Fruit fly (Drosophila melanogaster) whole organism: ENCODE data around the gene nej.

Source experiments
- CG8478 ChIP-seq: fragments of >200 bp; optimal IDR thresholded peaks from 2 replicates; lab custom pipeline; 2018; ENCODE audit warnings: inconsistent platforms
- Dll ChIP-seq: fragments of >200 bp; optimal IDR thresholded peaks from 2 replicates; lab custom pipeline; 2017
- EcR ChIP-seq, 2 experiments: fragments of >200 bp; optimal IDR thresholded peaks; 2 replicates each; lab custom pipeline; 2017; ENCODE audit warnings: missing biosample characterization in 2 of 2, missing genetic modification characterization in 2 of 2, missing genetic modification reagents in 2 of 2
- pan ChIP-seq: fragments of >200 bp; optimal IDR thresholded peaks from 2 replicates; lab custom pipeline; 2017
- psq ChIP-seq: fragments of >200 bp; optimal IDR thresholded peaks from 2 replicates; lab custom pipeline; 2017
- usp ChIP-seq: fragments of >200 bp; optimal IDR thresholded peaks from 2 replicates; lab custom pipeline; 2017; ENCODE audit warnings: missing biosample characterization, missing genetic modification characterization, mixed read lengths

The nej gene

DNA sequence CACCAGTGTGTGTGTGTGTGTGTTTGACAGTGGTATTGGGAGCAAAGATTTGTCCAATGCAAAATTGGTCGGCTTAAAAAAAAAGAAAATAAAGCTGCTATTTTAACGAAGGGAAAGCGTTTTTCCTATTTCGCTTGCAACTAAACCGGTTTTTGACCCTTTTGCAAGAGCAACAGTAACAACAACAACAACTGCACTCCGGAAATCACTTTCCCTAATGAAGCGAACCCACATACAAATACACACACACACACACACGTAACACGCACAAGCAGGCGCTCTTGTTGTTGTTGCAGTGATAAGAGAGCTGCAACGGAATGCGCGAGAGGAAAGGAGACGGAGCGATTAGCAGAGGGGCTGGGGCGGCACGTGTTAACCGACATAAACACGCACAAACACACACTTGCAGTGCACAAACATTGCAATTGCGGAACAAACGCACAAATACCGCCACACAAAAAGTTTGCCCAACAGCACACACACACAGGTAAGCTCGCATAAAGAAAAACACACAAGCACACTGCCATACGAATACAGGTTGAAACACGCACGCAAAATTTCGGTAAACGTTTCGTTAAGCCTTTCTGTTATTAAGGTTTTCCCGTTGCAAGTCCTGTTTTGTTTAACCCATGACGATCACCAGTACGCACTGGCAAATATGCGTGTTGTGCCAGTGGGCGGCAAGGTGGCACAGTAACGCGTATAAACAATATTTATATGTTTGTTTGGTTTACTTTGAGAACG is 28.6 kb downstream of the nej start:
- TF ChIP-seq CG8478 (peak; percentile 69), pan (lab: Kevin White, UChicago) (no peak), psq (no peak), EcR (GFP tag; optimal IDR thresholded peaks at IDR 0.05; lab: Kevin White, UChicago) (peak in 1 of 2 experiments; percentile 36), Dll (lab: Kevin White, UChicago) (no peak)

DNA sequence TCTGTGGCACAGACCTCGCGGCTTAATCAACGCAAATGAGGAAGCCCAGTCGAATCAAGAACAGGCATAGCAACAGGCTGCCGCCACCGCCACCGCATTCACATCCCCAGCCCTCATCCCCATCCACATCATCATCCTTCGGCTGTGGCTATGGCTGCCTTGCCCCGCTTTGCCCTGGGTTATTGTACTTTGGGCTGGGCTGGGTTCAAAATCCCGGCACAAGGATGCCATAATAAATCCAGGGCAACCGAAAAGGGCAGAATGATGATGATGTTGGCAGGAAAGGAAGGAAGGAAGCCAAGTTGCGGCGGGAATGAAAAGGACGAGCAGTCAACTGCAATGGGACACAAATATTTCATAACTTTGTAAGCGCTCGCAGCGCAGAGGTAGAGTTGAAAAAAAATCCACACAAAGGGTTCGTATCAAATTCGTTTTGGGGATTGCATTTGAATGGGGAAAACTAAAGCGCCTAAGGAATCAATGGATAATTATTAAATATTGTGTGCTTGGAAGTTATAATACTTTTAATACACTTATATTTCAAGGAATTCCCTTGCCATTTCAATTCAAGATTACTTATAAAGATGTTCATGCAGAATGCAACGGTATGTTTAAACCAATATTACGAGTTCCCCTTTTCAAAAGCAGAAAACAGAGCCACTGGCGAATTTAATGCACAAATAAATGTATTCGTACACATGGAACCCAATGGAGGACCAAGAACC is 30.7 kb downstream of the nej start:
- TF ChIP-seq pan (lab: Kevin White, UChicago) (no peak), usp (GFP tag; lab: Kevin White, UChicago) (no peak), CG8478 (no peak), Dll (lab: Kevin White, UChicago) (no peak), EcR (GFP tag; optimal IDR thresholded peaks at IDR 0.05; lab: Kevin White, UChicago) (no peak), psq (no peak)

DNA sequence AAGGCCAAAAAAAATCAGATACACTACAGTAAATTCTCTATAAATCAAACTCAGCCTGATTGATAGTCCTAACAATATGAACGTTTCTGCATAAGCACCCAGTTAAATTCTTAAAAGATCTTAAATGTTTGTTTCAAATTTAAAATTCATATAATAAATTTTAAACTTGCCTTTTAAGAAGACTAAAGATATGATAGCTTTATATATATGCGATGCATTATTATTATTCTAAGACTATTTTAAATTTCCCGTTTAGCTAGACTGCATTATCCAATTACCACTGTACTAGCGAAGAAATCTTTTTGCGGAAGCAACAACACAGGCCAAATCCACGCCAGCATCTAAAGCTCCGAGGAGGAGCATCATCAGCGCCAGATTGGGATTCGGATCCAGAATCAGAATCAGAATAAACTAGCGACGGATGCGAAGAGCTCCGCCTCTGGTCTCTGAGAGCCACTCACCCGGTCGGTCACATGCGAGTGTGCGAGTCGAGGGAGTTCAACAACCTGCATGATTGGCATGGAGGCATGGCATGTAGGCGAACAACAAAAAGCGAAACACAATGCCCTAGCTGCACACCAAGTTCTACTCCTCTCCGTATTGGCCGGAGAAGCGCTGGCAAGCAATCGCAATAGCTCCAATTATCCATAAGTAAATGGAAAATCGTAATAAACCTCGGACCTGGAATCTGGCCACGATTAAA is 32.7 kb downstream of the nej start:
- TF ChIP-seq Dll (lab: Kevin White, UChicago) (no peak), EcR (GFP tag; optimal IDR thresholded peaks at IDR 0.05; lab: Kevin White, UChicago) (peak; percentile 31 to 80)

DNA sequence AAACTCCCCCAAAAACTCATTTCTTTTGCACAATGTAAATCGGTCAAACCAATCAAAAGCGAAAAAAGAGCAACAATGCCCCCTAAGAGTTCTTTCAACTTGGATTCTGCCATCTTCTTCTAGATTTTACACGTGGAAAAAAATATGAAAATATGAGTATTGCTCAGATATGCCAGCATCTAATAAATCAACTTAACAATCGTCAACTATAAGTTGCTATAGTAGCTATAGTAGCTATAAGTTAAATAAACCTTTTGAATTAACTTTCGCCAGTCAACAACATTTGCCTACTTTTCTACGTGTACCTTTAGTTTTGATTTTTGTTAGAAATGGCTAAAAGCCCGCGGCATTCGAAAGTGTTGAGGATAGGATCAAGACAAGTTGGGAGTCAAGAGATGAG is 33.6 kb downstream of the nej start:
- TF ChIP-seq usp (GFP tag; lab: Kevin White, UChicago) (no peak), pan (lab: Kevin White, UChicago) (no peak), psq (no peak), EcR (GFP tag; optimal IDR thresholded peaks at IDR 0.05; lab: Kevin White, UChicago) (no peak), Dll (lab: Kevin White, UChicago) (no peak), CG8478 (no peak)

DNA sequence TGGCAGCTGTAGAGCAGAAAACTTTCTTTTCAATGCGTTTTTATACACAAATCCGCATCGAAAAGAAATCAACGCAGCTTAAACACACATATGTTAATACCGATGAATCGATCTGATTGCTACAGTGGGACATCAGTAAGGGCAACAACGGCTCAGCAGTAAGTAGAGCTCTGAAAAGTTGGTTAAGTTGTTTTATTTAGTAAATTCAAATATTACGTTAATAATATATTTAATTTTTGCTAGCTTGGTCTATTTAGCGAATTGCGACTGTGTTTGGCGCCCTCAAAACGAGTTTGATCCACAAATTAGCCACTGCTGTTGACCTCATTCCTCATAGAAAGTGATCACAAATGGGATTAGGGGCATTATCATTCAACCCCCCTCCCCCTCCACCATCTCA is 34.9 kb downstream of the nej start:
- TF ChIP-seq usp (GFP tag; lab: Kevin White, UChicago) (no peak), Dll (lab: Kevin White, UChicago) (no peak), pan (lab: Kevin White, UChicago) (no peak), psq (no peak), EcR (GFP tag; optimal IDR thresholded peaks at IDR 0.05; lab: Kevin White, UChicago) (no peak), CG8478 (no peak)

DNA sequence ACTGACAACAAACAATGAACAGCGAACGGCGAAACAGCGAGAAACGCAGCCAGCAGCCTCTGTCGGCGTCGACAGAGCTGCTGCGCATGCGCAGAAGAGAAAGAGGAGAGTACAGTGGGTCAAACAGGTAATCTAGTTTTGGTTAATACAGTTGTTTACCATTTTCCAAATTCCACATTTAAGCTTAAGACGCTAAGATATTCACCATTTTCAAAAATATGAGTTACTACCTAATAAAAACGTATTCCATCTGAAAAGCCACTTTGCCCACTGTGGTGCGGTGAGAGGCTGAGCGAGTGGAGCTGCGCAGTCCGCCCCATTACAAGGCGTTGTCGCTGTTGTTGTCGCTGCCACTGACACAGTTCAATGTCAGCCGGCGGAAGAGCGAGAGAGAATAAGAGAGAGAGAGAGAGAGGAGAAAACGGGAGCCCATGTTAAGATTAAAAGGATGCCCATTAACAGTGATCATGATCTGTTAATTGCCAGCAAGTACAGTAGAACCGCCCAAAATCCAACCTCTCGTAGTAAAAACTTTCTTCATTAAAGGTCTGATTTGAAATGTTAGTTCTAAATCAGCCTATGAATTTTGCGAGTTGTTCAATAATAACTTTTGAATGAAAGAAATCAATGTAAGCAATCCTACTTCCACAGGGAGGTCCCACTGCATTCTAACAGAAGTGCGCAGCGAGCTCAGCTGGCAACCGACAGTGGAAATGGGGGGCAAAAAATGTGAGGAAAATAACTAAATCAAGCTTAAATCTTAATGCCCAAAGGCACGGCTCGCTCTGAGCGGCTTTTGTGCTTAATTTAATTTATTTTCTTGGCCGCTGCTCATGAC is 35.9 kb downstream of the nej start:
- TF ChIP-seq CG8478 (no peak), usp (GFP tag; lab: Kevin White, UChicago) (no peak), EcR (GFP tag; optimal IDR thresholded peaks at IDR 0.05; lab: Kevin White, UChicago) (peak in 1 of 2 experiments; percentile 56), psq (no peak)

DNA sequence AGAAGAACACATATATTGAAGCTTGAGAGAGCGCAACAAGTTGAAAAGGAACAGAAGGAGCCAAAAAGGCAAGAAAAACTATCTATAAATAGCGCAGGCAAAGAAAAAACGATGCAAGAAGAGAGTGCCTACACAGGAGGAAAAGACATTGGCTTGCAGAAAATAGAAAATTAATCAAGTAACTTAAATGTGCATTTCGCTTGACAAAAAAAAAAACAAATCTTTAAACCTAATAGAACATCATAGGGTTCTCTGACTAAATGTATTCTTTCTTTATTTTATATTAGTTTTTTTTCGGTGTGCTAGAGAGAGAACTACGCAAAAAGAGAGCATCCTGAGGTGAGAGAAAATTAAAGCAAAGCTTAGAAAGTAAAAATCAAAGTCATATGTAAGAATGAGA is 36.8 kb downstream of the nej start:
- no peak for TF ChIP-seq usp (GFP tag; lab: Kevin White, UChicago)
- TF ChIP-seq psq, result no peak
- TF ChIP-seq EcR (GFP tag; optimal IDR thresholded peaks at IDR 0.05; lab: Kevin White, UChicago), result no peak
- TF ChIP-seq CG8478, result no peak
- TF ChIP-seq Dll (lab: Kevin White, UChicago), result no peak
- TF ChIP-seq pan (lab: Kevin White, UChicago), result no peak

DNA sequence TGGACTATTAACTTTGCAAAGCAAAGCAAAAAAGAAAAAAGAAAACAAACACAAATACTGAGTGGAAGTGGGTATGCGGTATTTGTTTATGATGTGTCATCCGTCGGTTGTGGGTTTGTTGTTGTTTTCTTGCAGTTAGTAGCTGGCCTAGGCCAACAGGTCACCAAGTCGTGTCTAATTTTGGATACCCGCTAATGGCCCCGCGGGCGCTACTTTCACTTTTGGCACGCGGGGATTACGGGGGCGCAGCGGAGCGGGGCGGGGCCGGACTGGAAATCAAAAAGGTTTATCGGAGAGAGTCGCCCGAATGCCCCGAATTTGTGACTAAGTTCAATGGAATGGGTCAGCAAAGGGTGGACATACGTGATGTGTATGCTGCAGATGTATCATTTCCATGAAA is 39.8 kb downstream of the nej start:
- TF ChIP-seq psq (no peak), usp (GFP tag; lab: Kevin White, UChicago) (no peak), EcR (GFP tag; optimal IDR thresholded peaks at IDR 0.05; lab: Kevin White, UChicago) (no peak), Dll (lab: Kevin White, UChicago) (no peak), CG8478 (no peak), pan (lab: Kevin White, UChicago) (no peak)

DNA sequence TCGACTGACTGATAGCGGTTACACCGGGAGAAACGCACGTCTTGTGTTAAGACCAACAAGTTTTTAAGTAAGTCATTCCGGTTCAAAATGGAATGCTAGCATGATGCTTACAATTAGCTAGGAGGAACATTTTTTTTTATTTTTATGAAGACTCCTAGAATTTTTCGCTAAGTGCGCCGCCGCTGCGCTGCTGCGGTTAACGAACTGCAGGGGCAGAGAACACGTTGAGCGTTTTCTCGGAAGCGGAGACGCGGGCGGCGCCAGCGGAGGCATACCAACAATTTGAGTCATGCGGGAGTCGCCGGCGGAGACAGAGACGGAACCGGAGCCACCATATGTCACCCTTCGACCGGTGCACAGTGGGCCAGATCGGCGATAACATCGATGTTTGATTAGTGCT is 40.8 kb downstream of the nej start:
- TF ChIP-seq EcR (GFP tag; optimal IDR thresholded peaks at IDR 0.05; lab: Kevin White, UChicago) (peak; percentile 97 to 98), usp (GFP tag; lab: Kevin White, UChicago) (no peak)

DNA sequence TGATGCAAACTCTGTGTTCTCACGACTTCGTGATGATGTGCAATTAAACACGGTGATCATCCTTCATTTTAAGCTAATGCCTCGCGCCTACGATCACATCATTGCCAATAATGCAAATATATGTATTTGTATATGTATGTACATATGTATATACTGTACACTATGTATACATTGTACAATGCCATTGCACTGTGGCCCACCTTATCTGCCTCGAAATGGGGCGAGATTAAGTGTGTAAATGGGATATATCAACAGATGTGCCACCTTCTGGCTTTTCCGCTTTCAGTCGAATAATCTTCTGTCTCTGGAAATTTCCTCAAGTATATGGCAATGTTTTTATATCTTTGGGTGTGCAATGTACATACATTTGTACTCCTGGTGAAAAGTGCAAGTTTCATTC is 42.0 kb downstream of the nej start:
- TF ChIP-seq EcR (GFP tag; optimal IDR thresholded peaks at IDR 0.05; lab: Kevin White, UChicago), result no peak
- TF ChIP-seq psq, result no peak
- no peak for TF ChIP-seq CG8478
- TF ChIP-seq pan (lab: Kevin White, UChicago), result no peak
- no peak for TF ChIP-seq usp (GFP tag; lab: Kevin White, UChicago)
- TF ChIP-seq Dll (lab: Kevin White, UChicago), result no peak

DNA sequence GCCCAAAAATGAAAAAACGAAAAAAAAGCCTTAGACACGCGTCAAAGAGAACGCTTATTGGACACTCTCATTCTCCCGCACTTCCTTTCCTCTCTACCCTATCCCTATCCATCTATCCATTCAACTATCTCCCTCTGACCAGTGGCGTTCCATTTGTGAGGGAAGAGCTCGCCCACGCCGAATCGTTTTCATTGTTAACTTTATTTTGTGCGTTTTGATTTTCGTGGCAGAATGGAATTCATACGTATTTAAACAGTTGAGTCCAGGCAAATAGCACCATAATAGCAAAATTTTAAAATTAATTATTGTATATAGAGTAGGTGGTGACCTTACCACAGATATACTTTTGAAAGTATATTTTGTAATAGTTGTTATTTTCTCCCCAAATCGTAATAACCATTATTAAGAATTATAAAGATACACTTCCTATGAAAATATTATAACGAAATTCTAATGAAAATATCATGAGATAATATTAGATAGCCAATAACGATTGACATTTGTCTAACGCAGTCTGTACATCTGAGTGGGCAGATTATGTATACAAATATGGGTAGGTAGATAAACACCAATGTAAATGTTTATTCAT is 45.6 kb downstream of the nej start:
- TF ChIP-seq CG8478, result no peak
